Fruit fly (Drosophila melanogaster): ENCODE results near the gene CG32638.

The CG32638 gene

dm6 chrX:13138887-13139286 is 10.3 kb upstream of the CG32638 start, which contains the start of gene CG32645 (continued):
- TF ChIP-seq Drgx (GFP tag; IDR thresholded peaks at IDR 0.05): 0 out of 2 replicates have a peak, but pooled peaks have one; percentile 16

dm6 chrX:13136939-13137697 is 8.5 kb upstream of the CG32638 start:
- TF ChIP-seq hth (optimal IDR thresholded peaks at IDR 0.05): no peak
- TF ChIP-seq ewg (GFP tag; optimal IDR thresholded peaks at IDR 0.05): peak; percentile 43
- TF ChIP-seq lbe (GFP tag; optimal IDR thresholded peaks at IDR 0.05): peak; percentile 21
- no peak for TF ChIP-seq CG33213 (GFP tag; optimal IDR thresholded peaks at IDR 0.05)
- no peak for TF ChIP-seq CG17612 (GFP tag; IDR thresholded peaks at IDR 0.05)
- TF ChIP-seq otp (GFP tag; IDR thresholded peaks at IDR 0.05): peak; percentile 72
- TF ChIP-seq trh (GFP tag; optimal IDR thresholded peaks at IDR 0.05): peak; percentile 18
- peak; percentile 39 for TF ChIP-seq CG7556 (GFP tag; optimal IDR thresholded peaks at IDR 0.05)
- TF ChIP-seq grn (GFP tag; optimal IDR thresholded peaks at IDR 0.05): no peak
- TF ChIP-seq Hand (GFP tag; optimal IDR thresholded peaks at IDR 0.05): no peak
- no peak for TF ChIP-seq ind (GFP tag; optimal IDR thresholded peaks at IDR 0.05)
- TF ChIP-seq CG6175 (GFP tag; IDR thresholded peaks at IDR 0.05): no peak
- no peak for TF ChIP-seq jing (GFP tag; optimal IDR thresholded peaks at IDR 0.05)
- TF ChIP-seq dati (GFP tag; IDR thresholded peaks at IDR 0.05): no peak
- TF ChIP-seq Lim3 (GFP tag; IDR thresholded peaks at IDR 0.05): peak; percentile 61; the same call in 1 of the 2 replicates
- TF ChIP-seq wdn (GFP tag; IDR thresholded peaks at IDR 0.05): 0 out of 2 replicates have a peak, but pooled peaks have one; percentile 14
- no peak for TF ChIP-seq CG13123 (GFP tag; optimal IDR thresholded peaks at IDR 0.05)
- peak; percentile 71; the same call in 2 of the 3 replicates for TF ChIP-seq ase (GFP tag; IDR thresholded peaks at IDR 0.05)
- TF ChIP-seq nerfin-1 (tag; optimal IDR thresholded peaks at IDR 0.05): peak; percentile 61
- peak; percentile 46 for TF ChIP-seq CG8281 (tag; optimal IDR thresholded peaks at IDR 0.05)
- TF ChIP-seq CG17361 (GFP tag; IDR thresholded peaks at IDR 0.05): peak; percentile 42; the same call in 2 of the 3 replicates
- no peak for TF ChIP-seq CG6254 (GFP tag; optimal IDR thresholded peaks at IDR 0.05)
- TF ChIP-seq YL-1 (GFP tag; optimal IDR thresholded peaks at IDR 0.05): no peak
- TF ChIP-seq corto (GFP tag; optimal IDR thresholded peaks at IDR 0.05): peak; percentile 54
- TF ChIP-seq B-H1 (GFP tag; IDR thresholded peaks at IDR 0.05): peak; percentile 67
- no peak for TF ChIP-seq CG14965 (GFP tag; optimal IDR thresholded peaks at IDR 0.05; ENCODE audit: borderline replicate concordance)
- no peak for TF ChIP-seq CG30020 (tag; optimal IDR thresholded peaks at IDR 0.05)
- no peak for TF ChIP-seq Hsf (GFP tag; optimal IDR thresholded peaks at IDR 0.05)
- TF ChIP-seq ara (GFP tag; IDR thresholded peaks at IDR 0.05): peak; percentile 66; the same call in 1 of the 2 replicates
- TF ChIP-seq sim (GFP tag; IDR thresholded peaks at IDR 0.05): peak; percentile 46; the same call in 1 of the 2 replicates
- no peak for TF ChIP-seq Spps (tag; optimal IDR thresholded peaks at IDR 0.05)
- TF ChIP-seq Dp (GFP tag; optimal IDR thresholded peaks at IDR 0.05): no peak
- TF ChIP-seq zen (tag; optimal IDR thresholded peaks at IDR 0.05): no peak
- TF ChIP-seq CG10654 (GFP tag; optimal IDR thresholded peaks at IDR 0.05): no peak
- TF ChIP-seq Doc3 (GFP tag; IDR thresholded peaks at IDR 0.05; ENCODE audit: partially characterized antibody): no peak
- TF ChIP-seq klu (GFP tag; IDR thresholded peaks at IDR 0.05): no peak
- TF ChIP-seq peb (GFP tag; IDR thresholded peaks at IDR 0.05): no peak
- TF ChIP-seq CG4820 (GFP tag; optimal IDR thresholded peaks at IDR 0.05): no peak
- no peak for TF ChIP-seq CG13775 (GFP tag; optimal IDR thresholded peaks at IDR 0.05)
- no peak for TF ChIP-seq HmgZ (tag; optimal IDR thresholded peaks at IDR 0.05)
- TF ChIP-seq salm (tag; optimal IDR thresholded peaks at IDR 0.05): no peak
- TF ChIP-seq br (optimal IDR thresholded peaks at IDR 0.05): no peak
- no peak for TF ChIP-seq Jarid2 (GFP tag; optimal IDR thresholded peaks at IDR 0.05)
- no peak for TF ChIP-seq Opbp (GFP tag; IDR thresholded peaks at IDR 0.05; ENCODE audit: partially characterized antibody)
- TF ChIP-seq CG12236 (GFP tag; optimal IDR thresholded peaks at IDR 0.05): no peak
- TF ChIP-seq pfk (GFP tag; optimal IDR thresholded peaks at IDR 0.05): no peak
- TF ChIP-seq CG10959 (GFP tag; IDR thresholded peaks at IDR 0.05): no peak
